Fruit fly (Drosophila melanogaster): ENCODE measurements around the gene mus312.

The mus312 gene

DNA sequence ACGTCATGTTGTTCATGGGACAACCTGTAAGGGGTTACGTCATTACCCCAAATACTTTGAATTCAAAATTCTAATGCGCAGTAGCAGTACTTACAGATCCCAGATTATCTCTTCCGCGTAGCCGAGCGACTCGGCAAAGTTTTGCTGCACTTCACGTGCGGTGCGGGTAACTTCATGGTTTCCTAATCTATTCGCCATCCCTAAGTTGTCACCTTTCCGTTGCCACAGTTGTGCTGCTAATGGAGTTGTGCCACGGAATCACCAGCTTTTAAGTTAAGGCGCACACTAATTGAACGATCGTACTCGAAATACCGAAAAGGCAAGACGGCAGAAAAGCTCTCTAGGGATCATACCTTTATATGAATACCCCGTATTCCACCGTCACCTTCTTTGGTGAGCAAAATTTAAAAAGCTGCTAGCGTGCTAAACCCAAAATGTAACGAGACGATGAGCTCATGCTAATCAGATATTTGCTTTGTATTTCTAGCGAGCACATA lies 30.9 kb downstream of the mus312 start, which contains the start of gene pst (continued):
- no peak for TF ChIP-seq eve (GFP tag; optimal IDR thresholded peaks at IDR 0.05)
- TF ChIP-seq CG4707 (GFP tag; optimal IDR thresholded peaks at IDR 0.05) = no peak
- peak; percentile 10 for TF ChIP-seq CG7987 (GFP tag; optimal IDR thresholded peaks at IDR 0.05)
- no peak for TF ChIP-seq Lpt (GFP tag; optimal IDR thresholded peaks at IDR 0.05)
- no peak for TF ChIP-seq Sox100B (GFP tag; optimal IDR thresholded peaks at IDR 0.05)
- TF ChIP-seq pho (GFP tag; optimal IDR thresholded peaks at IDR 0.05) = peak; percentile 30
- no peak for TF ChIP-seq CG7357 (GFP tag; IDR thresholded peaks at IDR 0.05)
- peak; percentile 81 for TF ChIP-seq chm (GFP tag; IDR thresholded peaks at IDR 0.05)
- no peak for TF ChIP-seq CG6272 (GFP tag; IDR thresholded peaks at IDR 0.05)
- no peak for TF ChIP-seq BEAF-32 (GFP tag; optimal IDR thresholded peaks at IDR 0.05)
- TF ChIP-seq ken (GFP tag; IDR thresholded peaks at IDR 0.05) = no peak
- TF ChIP-seq crol (GFP tag; IDR thresholded peaks at IDR 0.05) = no peak
- TF ChIP-seq nmo (GFP tag; optimal IDR thresholded peaks at IDR 0.05) = no peak
- no peak for TF ChIP-seq CG9932 (GFP tag; IDR thresholded peaks at IDR 0.05)
- no peak for TF ChIP-seq jing (GFP tag; optimal IDR thresholded peaks at IDR 0.05)
- peak; percentile 44 for TF ChIP-seq cwo (GFP tag; optimal IDR thresholded peaks at IDR 0.05)
- no peak for TF ChIP-seq Abd-B (GFP tag; optimal IDR thresholded peaks at IDR 0.05)
- no peak for TF ChIP-seq Usf (GFP tag; optimal IDR thresholded peaks at IDR 0.05)
- no peak for TF ChIP-seq pita (GFP tag; optimal IDR thresholded peaks at IDR 0.05)
- peak; percentile 24; the same call in 1 of the 2 replicates for TF ChIP-seq Adf1 (GFP tag; IDR thresholded peaks at IDR 0.05)
- no peak for TF ChIP-seq CG17912 (GFP tag; optimal IDR thresholded peaks at IDR 0.05)
- no peak for TF ChIP-seq CG7963 (GFP tag; IDR thresholded peaks at IDR 0.05; ENCODE audit: partially characterized antibody)
- peak; percentile 22 for TF ChIP-seq Atf3 (GFP tag; optimal IDR thresholded peaks at IDR 0.05)
- TF ChIP-seq ranshi (GFP tag; IDR thresholded peaks at IDR 0.05) = peak; percentile 11; the same call in 1 of the 2 replicates
- TF ChIP-seq sob (GFP tag; IDR thresholded peaks at IDR 0.05) = peak; percentile 40; the same call in 1 of the 2 replicates
- no peak for TF ChIP-seq Doc2 (GFP tag; IDR thresholded peaks at IDR 0.05)
- TF ChIP-seq CG13894 (tag; optimal IDR thresholded peaks at IDR 0.05) = peak; percentile 45
- no peak for TF ChIP-seq lilli (GFP tag; optimal IDR thresholded peaks at IDR 0.05)
- no peak for TF ChIP-seq CG10147 (GFP tag; optimal IDR thresholded peaks at IDR 0.05)
- peak; percentile 33 for TF ChIP-seq MESR4 (GFP tag; optimal IDR thresholded peaks at IDR 0.05)
- peak; percentile 31 for TF ChIP-seq sens (GFP tag)
- no peak for TF ChIP-seq dmrt99B (tag; optimal IDR thresholded peaks at IDR 0.05)
- TF ChIP-seq CG12219 (GFP tag; optimal IDR thresholded peaks at IDR 0.05) = peak; percentile 7
- no peak for TF ChIP-seq Dref (GFP tag; IDR thresholded peaks at IDR 0.05)
- TF ChIP-seq ro (GFP tag; IDR thresholded peaks at IDR 0.05) = no peak
- no peak for TF ChIP-seq Fer3 (tag; optimal IDR thresholded peaks at IDR 0.05)
- TF ChIP-seq grau (tag; optimal IDR thresholded peaks at IDR 0.05) = no peak
- no peak; the same call in 2 of the 3 replicates for TF ChIP-seq Optix (GFP tag; IDR thresholded peaks at IDR 0.05)
- TF ChIP-seq stc (GFP tag; IDR thresholded peaks at IDR 0.05) = no peak
- TF ChIP-seq Awh (GFP tag; IDR thresholded peaks at IDR 0.05) = 0 out of 2 replicates have a peak, but pooled peaks have one; percentile 8
- TF ChIP-seq z (GFP tag; IDR thresholded peaks at IDR 0.05) = no peak
- no peak for TF ChIP-seq CG8281 (tag; optimal IDR thresholded peaks at IDR 0.05)
- no peak for TF ChIP-seq ssp (GFP tag; IDR thresholded peaks at IDR 0.05)
- no peak for TF ChIP-seq CTCF (GFP tag; optimal IDR thresholded peaks at IDR 0.05)
- TF ChIP-seq CG3163 (GFP tag; optimal IDR thresholded peaks at IDR 0.05) = no peak
- TF ChIP-seq toy (GFP tag; IDR thresholded peaks at IDR 0.05) = no peak
- 0 out of 3 replicates have a peak, but pooled peaks have one; percentile 44 for TF ChIP-seq H15 (GFP tag; IDR thresholded peaks at IDR 0.05)
- TF ChIP-seq Ssrp (tag; optimal IDR thresholded peaks at IDR 0.05) = no peak
- no peak for TF ChIP-seq danr (GFP tag; IDR thresholded peaks at IDR 0.05)
- TF ChIP-seq CG7372 (GFP tag; IDR thresholded peaks at IDR 0.05) = no peak
- TF ChIP-seq ewg (GFP tag; optimal IDR thresholded peaks at IDR 0.05) = no peak
- peak; percentile 52 for TF ChIP-seq CG12071 (GFP tag; optimal IDR thresholded peaks at IDR 0.05)

All from whole organism, embryonic.